Fruit fly (Drosophila melanogaster) whole organism, pupa: ENCODE measurements around the gene Gyc89Db.

Source experiments
- CG14655 ChIP-seq: fragments of 200-800 bp; sonication (Bioruptor generic); optimal IDR thresholded peaks from 3 replicates; lab custom pipeline; 2017; ENCODE audit warnings: mild to moderate bottlenecking, missing biosample characterization, missing genetic modification reagents, missing genetic modification characterization
- Ets98B ChIP-seq: fragments of 200-800 bp; sonication (Bioruptor generic); IDR thresholded peaks from 2 replicates; pipeline ENCODE4 v1.3.6; 2022; ENCODE audit warnings: missing biosample characterization, missing genetic modification characterization
- Pif1A ChIP-seq: fragments of 200-800 bp; sonication (Bioruptor generic); optimal IDR thresholded peaks from 3 replicates; lab custom pipeline; 2016; ENCODE audit warnings: missing biosample characterization, missing genetic modification characterization

DNA sequence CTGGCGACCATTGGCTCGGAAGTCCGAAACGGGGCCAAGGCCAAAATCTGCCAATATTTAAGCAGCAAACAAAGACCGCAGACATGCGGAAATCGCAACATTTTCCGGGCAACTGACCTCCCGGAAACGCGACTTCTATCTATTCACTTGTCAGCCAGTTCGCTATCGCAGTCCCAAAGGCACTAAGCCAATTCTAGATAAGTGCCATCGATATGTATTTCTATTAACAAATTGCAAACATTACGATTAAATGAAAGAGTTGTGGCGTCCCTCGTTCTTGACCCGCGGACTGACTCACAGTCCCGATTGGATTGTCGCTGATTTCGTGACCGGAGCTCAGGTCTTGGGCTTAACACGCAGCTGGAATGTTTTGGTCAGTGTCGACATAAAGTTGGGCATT, 21.9 kb downstream of the Gyc89Db start, which contains the start of gene Gr89a:
- TF ChIP-seq CG14655 (GFP tag; lab: Kevin White, UChicago) (no peak), Pif1A (no peak), Ets98B (GFP tag; lab: Robert Waterston, UW) (no peak)
